Fruit fly (Drosophila melanogaster) whole organism, wandering third instar larva: Measurements from ENCODE around the gene mei-217.

Experiments used
- Abd-B ChIP-seq: fragments of >200 bp; optimal IDR thresholded peaks from 2 replicates; lab custom pipeline; 2017; ENCODE audit warnings: missing biosample characterization, missing genetic modification characterization
- CG32264 ChIP-seq: fragments of 200-800 bp; sonication (Bioruptor generic); optimal IDR thresholded peaks from 2 replicates; lab custom pipeline; 2016; ENCODE audit warnings: missing biosample characterization, missing genetic modification characterization
- CG9705 ChIP-seq: fragments of 200-800 bp; sonication (Bioruptor generic); optimal IDR thresholded peaks from 2 replicates; lab custom pipeline; 2018; ENCODE audit warnings: missing biosample characterization, mild to moderate bottlenecking, missing genetic modification characterization
- CrebA ChIP-seq: fragments of 200-800 bp; sonication (Bioruptor generic); optimal IDR thresholded peaks from 2 replicates; lab custom pipeline; 2016; ENCODE audit warnings: missing biosample characterization, mild to moderate bottlenecking, missing genetic modification characterization, borderline replicate concordance
- Dfd ChIP-seq: fragments of >200 bp; optimal IDR thresholded peaks from 2 replicates; lab custom pipeline; 2017; ENCODE audit warnings: missing biosample characterization, missing genetic modification characterization
- Dif ChIP-seq: fragments of 200-275, 200-300 bp; sonication (Bioruptor generic); optimal IDR thresholded peaks from 2 replicates; lab custom pipeline; 2018; ENCODE audit warnings: missing biosample characterization, missing genetic modification characterization; ENCODE audit not compliant: partially characterized antibody
- GATAd ChIP-seq: sonication (Bioruptor generic); optimal IDR thresholded peaks from 2 replicates; lab custom pipeline; 2016; ENCODE audit warnings: missing biosample characterization, missing genetic modification characterization
- HLH106 ChIP-seq: fragments of 200-800 bp; optimal IDR thresholded peaks from 3 replicates; lab custom pipeline; 2019; ENCODE audit warnings: missing biosample characterization, mild to moderate bottlenecking, missing genetic modification characterization, moderate library complexity
- Hnf4 ChIP-seq: fragments of 200-800 bp; sonication (Bioruptor generic); optimal IDR thresholded peaks from 2 replicates; lab custom pipeline; 2016; ENCODE audit warnings: missing biosample characterization, mild to moderate bottlenecking, missing genetic modification characterization
- Hr78 ChIP-seq: fragments of >200 bp; optimal IDR thresholded peaks from 2 replicates; lab custom pipeline; 2017; ENCODE audit warnings: missing biosample characterization, missing genetic modification characterization
- Hr83 ChIP-seq: fragments of 200-300 bp; sonication (Bioruptor generic); optimal IDR thresholded peaks from 2 replicates; lab custom pipeline; 2016; ENCODE audit warnings: missing biosample characterization, mild to moderate bottlenecking, missing genetic modification characterization, moderate library complexity; ENCODE audit not compliant: poor library complexity, severe bottlenecking
- Jra ChIP-seq: sonication (Bioruptor generic); optimal IDR thresholded peaks from 2 replicates; lab custom pipeline; 2016; ENCODE audit warnings: missing biosample characterization, missing genetic modification characterization
- Mio ChIP-seq: sonication (Bioruptor generic); optimal IDR thresholded peaks from 2 replicates; lab custom pipeline; 2016; ENCODE audit warnings: missing biosample characterization, missing genetic modification characterization
- Myc ChIP-seq: fragments of >200 bp; optimal IDR thresholded peaks from 2 replicates; lab custom pipeline; 2017
- N ChIP-seq: fragments of >200 bp; optimal IDR thresholded peaks from 2 replicates; lab custom pipeline; 2018; ENCODE audit warnings: missing biosample characterization, missing external identifiers, missing genetic modification characterization
- OdsH ChIP-seq: fragments of 200-800 bp; sonication (Bioruptor generic); optimal IDR thresholded peaks from 2 replicates; lab custom pipeline; 2016; ENCODE audit warnings: missing biosample characterization, mild to moderate bottlenecking, missing genetic modification characterization
- Rel ChIP-seq, 2 experiments: fragments of 200-800 bp; sonication (Bioruptor generic) in 1 of 2; optimal IDR thresholded peaks; 2 replicates in 1 of 2; 3 replicates in 1 of 2; lab custom pipeline; 2016 to 2019; ENCODE audit warnings: mild to moderate bottlenecking in 2 of 2, missing biosample characterization in 2 of 2, missing genetic modification characterization in 2 of 2, moderate library complexity in 1 of 2
- Sp1 ChIP-seq: fragments of 200-800 bp; sonication (Bioruptor generic); optimal IDR thresholded peaks from 3 replicates; lab custom pipeline; 2019; ENCODE audit warnings: missing biosample characterization, mild to moderate bottlenecking, missing genetic modification characterization, moderate library complexity
- Vsx2 ChIP-seq: fragments of 200-300, 225-300 bp; sonication (Bioruptor generic); optimal IDR thresholded peaks from 2 replicates; lab custom pipeline; 2018; ENCODE audit warnings: missing biosample characterization, missing genetic modification characterization; ENCODE audit not compliant: partially characterized antibody
- br ChIP-seq: fragments of 200-800 bp; sonication (Bioruptor generic); optimal IDR thresholded peaks from 2 replicates; lab custom pipeline; 2016; ENCODE audit warnings: missing biosample characterization, missing genetic modification characterization
- brk ChIP-seq: fragments of 200-800 bp; sonication (Bioruptor generic); optimal IDR thresholded peaks from 2 replicates; lab custom pipeline; 2016; ENCODE audit warnings: missing biosample characterization, mild to moderate bottlenecking, missing genetic modification characterization
- dl ChIP-seq, 2 experiments: fragments of 175-275, 200-275 bp in 1 of 2; fragments of 200-275 bp in 1 of 2; sonication (Bioruptor generic); optimal IDR thresholded peaks; lab custom pipeline; 2018; ENCODE audit warnings: mild to moderate bottlenecking in 2 of 2, missing biosample characterization in 2 of 2, missing genetic modification characterization in 2 of 2, moderate library complexity in 2 of 2; ENCODE audit not compliant: partially characterized antibody in 2 of 2, insufficient read depth in 1 of 2
- dmrt93B ChIP-seq: fragments of 200-800 bp; sonication (Bioruptor generic); optimal IDR thresholded peaks from 2 replicates; lab custom pipeline; 2018; ENCODE audit warnings: missing biosample characterization, mild to moderate bottlenecking, missing genetic modification characterization
- dsf ChIP-seq: sonication (Bioruptor generic); optimal IDR thresholded peaks from 2 replicates; lab custom pipeline; 2016; ENCODE audit warnings: missing biosample characterization, missing genetic modification characterization, borderline replicate concordance
- ey ChIP-seq: fragments of 200-800 bp; sonication (Bioruptor generic); optimal IDR thresholded peaks from 2 replicates; lab custom pipeline; 2016; ENCODE audit warnings: missing biosample characterization, missing genetic modification characterization
- foxo ChIP-seq, 2 experiments: fragments of 200-800 bp; sonication (Bioruptor generic); optimal IDR thresholded peaks; 2 replicates in 1 of 2; 3 replicates in 1 of 2; lab custom pipeline; 2016 to 2017; ENCODE audit warnings: missing biosample characterization in 2 of 2, missing genetic modification characterization in 2 of 2
- fru ChIP-seq: fragments of 200-800 bp; sonication (Bioruptor generic); optimal IDR thresholded peaks from 3 replicates; lab custom pipeline; 2016; ENCODE audit warnings: missing biosample characterization, mild to moderate bottlenecking, missing genetic modification characterization
- h ChIP-seq: fragments of 200-800 bp; sonication (Bioruptor generic); optimal IDR thresholded peaks from 3 replicates; lab custom pipeline; 2016; ENCODE audit warnings: missing biosample characterization, mild to moderate bottlenecking, missing genetic modification characterization
- lola ChIP-seq: fragments of >200 bp; optimal IDR thresholded peaks from 2 replicates; lab custom pipeline; 2017; ENCODE audit warnings: missing biosample characterization, missing genetic modification characterization
- rgr ChIP-seq: fragments of 200-800 bp; sonication (Bioruptor generic); optimal IDR thresholded peaks from 3 replicates; lab custom pipeline; 2016; ENCODE audit warnings: missing biosample characterization, mild to moderate bottlenecking, missing genetic modification characterization
- sage ChIP-seq: fragments of 200-800 bp; sonication (Bioruptor generic); optimal IDR thresholded peaks from 2 replicates; lab custom pipeline; 2016; ENCODE audit warnings: missing biosample characterization, mild to moderate bottlenecking, missing genetic modification characterization
- sv ChIP-seq: fragments of 200-800 bp; sonication (Bioruptor generic); optimal IDR thresholded peaks from 3 replicates; lab custom pipeline; 2016; ENCODE audit warnings: missing biosample characterization, missing genetic modification characterization
- tai ChIP-seq: sonication (Bioruptor generic); optimal IDR thresholded peaks from 2 replicates; lab custom pipeline; 2016; ENCODE audit warnings: missing biosample characterization, missing genetic modification characterization
- usp ChIP-seq: fragments of >200 bp; optimal IDR thresholded peaks from 2 replicates; lab custom pipeline; 2017; ENCODE audit warnings: missing biosample characterization, missing genetic modification characterization
- woc ChIP-seq: sonication (Bioruptor generic); optimal IDR thresholded peaks from 2 replicates; lab custom pipeline; 2016; ENCODE audit warnings: missing biosample characterization, mild to moderate bottlenecking, missing genetic modification characterization

mei-217 gene

DNA sequence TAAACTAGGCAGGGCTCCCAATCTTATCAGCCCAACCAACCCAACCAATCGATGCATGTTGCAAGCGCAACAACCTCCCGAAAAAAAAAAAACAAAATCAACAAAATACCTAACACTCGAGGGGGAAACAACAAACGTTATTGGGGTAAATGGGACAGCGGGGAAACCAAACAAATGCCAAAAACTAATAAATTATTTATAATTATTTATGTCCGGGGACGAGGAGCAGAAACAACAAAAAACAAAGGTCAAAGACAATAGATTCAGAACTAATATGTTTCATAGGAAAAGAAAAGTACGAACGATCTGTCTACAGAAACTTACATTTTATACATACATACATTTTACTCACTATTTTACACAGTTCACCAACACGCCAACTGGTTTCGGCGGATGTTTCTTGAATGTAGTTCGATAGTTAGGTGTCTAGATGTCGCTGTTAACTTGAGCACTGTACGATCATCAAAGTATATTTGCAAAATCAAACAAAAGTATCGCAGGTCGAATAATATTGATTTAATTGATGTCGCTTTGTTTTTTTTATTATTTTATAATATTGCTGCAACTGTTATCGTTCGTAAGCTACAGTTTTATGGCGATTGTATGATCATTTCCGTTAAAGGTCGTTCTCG is 32.9 kb upstream of the mei-217 start:
- TF ChIP-seq foxo (GFP tag; optimal IDR thresholded peaks at IDR 0.05; lab: Kevin White, UChicago) (peak in 1 of 2 experiments; percentile 42), Hr83 (GFP tag; lab: Kevin White, UChicago) (peak; percentile 2), brk (GFP tag; lab: Kevin White, UChicago) (peak; percentile 35), sage (no peak), Myc (lab: Kevin White, UChicago) (peak; percentile 75), HLH106 (tag; lab: Kevin White, UChicago) (peak; percentile 22), Vsx2 (GFP tag; lab: Kevin White, UChicago) (no peak), tai (GFP tag; lab: Kevin White, UChicago) (peak; percentile 60), fru (peak; percentile 20), Dfd (GFP tag; lab: Kevin White, UChicago) (no peak), Hnf4 (GFP tag; lab: Kevin White, UChicago) (peak; percentile 7), h (GFP tag; lab: Kevin White, UChicago) (peak; percentile 34), dmrt93B (peak; percentile 1), rgr (GFP tag; lab: Kevin White, UChicago) (peak; percentile 50)

DNA sequence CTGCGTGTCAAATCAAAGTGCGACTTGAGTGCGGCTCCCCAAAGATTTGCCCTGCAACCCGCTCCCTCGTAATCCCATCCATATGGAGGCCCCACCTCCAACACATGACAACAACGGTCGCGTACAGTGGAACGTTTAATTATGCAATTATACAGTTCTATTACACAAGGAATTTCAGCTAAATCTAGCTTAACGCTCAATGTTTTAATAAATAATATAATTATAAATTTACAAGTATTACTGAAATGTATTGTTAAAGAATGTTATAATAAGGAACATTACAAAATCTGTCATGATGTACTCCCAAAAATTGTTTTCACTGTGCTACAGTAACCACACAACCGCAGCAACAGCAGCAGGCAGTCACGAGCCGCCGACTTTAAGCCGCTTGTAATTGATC is 31.3 kb upstream of the mei-217 start:
- TF ChIP-seq HLH106 (tag; lab: Kevin White, UChicago), result peak; percentile 8
- no peak for TF ChIP-seq brk (GFP tag; lab: Kevin White, UChicago)
- TF ChIP-seq, all 38 proteins: peak for 1

DNA sequence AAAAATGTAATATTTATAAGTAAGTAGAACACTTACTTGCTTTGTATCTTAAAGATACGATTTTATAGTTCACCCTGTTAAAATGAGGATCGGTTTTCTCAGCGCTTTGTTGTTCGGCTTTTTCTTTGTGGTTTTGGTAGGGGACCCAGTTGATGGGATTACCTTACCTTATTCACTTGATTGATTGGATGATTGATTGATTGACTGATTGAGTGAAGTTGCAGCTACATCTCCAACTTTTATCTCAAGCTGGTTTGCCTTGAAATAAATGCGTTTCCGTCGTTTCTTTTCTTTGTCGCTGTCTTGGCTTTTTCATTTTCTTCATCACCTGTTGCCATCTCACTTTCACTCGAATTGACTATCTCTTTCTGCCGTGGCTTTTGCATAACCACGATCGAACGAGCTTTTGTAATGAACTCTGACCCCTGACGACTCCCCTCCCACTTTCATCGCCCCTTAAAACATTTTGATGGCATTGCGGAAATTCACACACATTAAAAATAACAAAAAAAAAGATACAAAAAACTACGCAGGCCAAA is 30.1 kb upstream of the mei-217 start:
- TF ChIP-seq lola (no peak), Myc (lab: Kevin White, UChicago) (no peak), br (no peak), woc (GFP tag; lab: Kevin White, UChicago) (no peak), GATAd (no peak), OdsH (GFP tag; lab: Kevin White, UChicago) (no peak), rgr (GFP tag; lab: Kevin White, UChicago) (no peak), sv (no peak), Hr78 (no peak), h (GFP tag; lab: Kevin White, UChicago) (no peak), tai (GFP tag; lab: Kevin White, UChicago) (no peak), Rel (GFP tag; optimal IDR thresholded peaks at IDR 0.05; lab: Kevin White, UChicago) (no peak), Rel (tag; optimal IDR thresholded peaks at IDR 0.05; lab: Kevin White, UChicago) (no peak), brk (GFP tag; lab: Kevin White, UChicago) (no peak), dsf (no peak)

DNA sequence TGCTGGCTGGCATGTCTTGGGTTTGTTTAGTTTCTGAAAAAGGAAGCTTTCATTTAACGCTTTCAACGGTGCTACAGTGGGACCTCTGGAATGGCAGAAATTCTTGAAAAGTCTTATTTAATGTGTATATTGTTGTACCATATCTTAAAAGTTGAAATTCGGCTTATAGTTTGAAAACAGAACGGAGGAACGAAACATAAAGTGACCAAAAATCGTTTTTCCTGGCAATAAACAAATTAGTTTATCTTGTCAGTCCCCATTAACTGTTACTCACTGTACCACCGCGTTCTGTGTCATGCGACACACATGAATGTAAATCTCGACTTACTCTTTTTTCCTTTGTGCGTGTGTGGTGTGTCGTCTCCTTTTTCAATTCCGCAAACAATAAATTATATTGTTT is 29.3 kb upstream of the mei-217 start:
- TF ChIP-seq Vsx2 (GFP tag; lab: Kevin White, UChicago), result no peak
- no peak for TF ChIP-seq sage
- TF ChIP-seq fru, result peak; percentile 40
- TF ChIP-seq rgr (GFP tag; lab: Kevin White, UChicago), result peak; percentile 36
- TF ChIP-seq Dfd (GFP tag; lab: Kevin White, UChicago), result no peak
- peak; percentile 54 for TF ChIP-seq HLH106 (tag; lab: Kevin White, UChicago)
- peak; percentile 55 for TF ChIP-seq ey
- peak; percentile 52 for TF ChIP-seq woc (GFP tag; lab: Kevin White, UChicago)
- peak; percentile 47 for TF ChIP-seq h (GFP tag; lab: Kevin White, UChicago)
- TF ChIP-seq dmrt93B, result peak; percentile 18
- TF ChIP-seq foxo (GFP tag; optimal IDR thresholded peaks at IDR 0.05; lab: Kevin White, UChicago), result peak in 1 of 2 experiments; percentile 62
- peak; percentile 50 for TF ChIP-seq Hnf4 (GFP tag; lab: Kevin White, UChicago)
- peak; percentile 46 for TF ChIP-seq br
- TF ChIP-seq OdsH (GFP tag; lab: Kevin White, UChicago), result peak; percentile 6

DNA sequence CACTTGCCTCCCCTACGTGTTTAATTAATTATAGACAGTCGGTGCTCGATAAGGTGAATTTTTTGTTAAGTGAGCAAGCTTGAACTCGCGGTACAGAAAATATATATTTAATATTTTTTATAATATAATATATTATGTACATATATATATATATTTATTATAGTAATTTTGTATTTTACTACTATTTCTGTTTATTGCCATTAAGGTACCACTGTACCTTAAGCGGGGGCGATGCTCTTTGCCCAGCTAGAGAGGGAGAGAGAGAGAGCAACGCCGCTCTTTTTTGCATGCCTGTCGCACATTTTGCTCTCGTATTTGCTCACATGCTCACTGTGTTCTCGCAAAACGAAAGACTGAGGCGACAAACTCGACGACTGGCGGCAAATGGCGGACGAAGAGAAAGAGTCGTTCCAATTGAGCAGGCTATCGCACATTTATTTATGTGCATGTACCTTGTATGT is 27.7 kb upstream of the mei-217 start:
- TF ChIP-seq Mio (GFP tag; lab: Kevin White, UChicago), result no peak
- TF ChIP-seq OdsH (GFP tag; lab: Kevin White, UChicago), result peak; percentile 3
- no peak for TF ChIP-seq Jra
- TF ChIP-seq CrebA (GFP tag; lab: Kevin White, UChicago), result peak; percentile 13
- peak; percentile 31 for TF ChIP-seq CG9705
- peak; percentile 21 for TF ChIP-seq dmrt93B
- TF ChIP-seq Hr78, result no peak
- TF ChIP-seq CG32264 (GFP tag; lab: Kevin White, UChicago), result no peak
- peak; percentile 76 for TF ChIP-seq HLH106 (tag; lab: Kevin White, UChicago)
- TF ChIP-seq ey, result no peak
- no peak for TF ChIP-seq brk (GFP tag; lab: Kevin White, UChicago)
- no peak for TF ChIP-seq N (GFP tag; lab: Kevin White, UChicago)
- TF ChIP-seq rgr (GFP tag; lab: Kevin White, UChicago), result peak; percentile 33
- TF ChIP-seq fru, result peak; percentile 31
- no peak for TF ChIP-seq usp (GFP tag; lab: Kevin White, UChicago)
- TF ChIP-seq dl (GFP tag; optimal IDR thresholded peaks at IDR 0.05; lab: Kevin White, UChicago; ENCODE audit: insufficient read depth in 1 of 2, partially characterized antibody in 2 of 2), result peak; percentile 75 to 87
- TF ChIP-seq Myc (lab: Kevin White, UChicago), result no peak
- no peak for TF ChIP-seq GATAd
- TF ChIP-seq Dif (GFP tag; lab: Kevin White, UChicago), result peak; percentile 88
- no peak for TF ChIP-seq Hr83 (GFP tag; lab: Kevin White, UChicago)
- no peak for TF ChIP-seq Abd-B
- TF ChIP-seq Sp1 (GFP tag; lab: Kevin White, UChicago), result peak; percentile 72
- TF ChIP-seq foxo (GFP tag; optimal IDR thresholded peaks at IDR 0.05; lab: Kevin White, UChicago), result peak in 1 of 2 experiments; percentile 57
- no peak for TF ChIP-seq sage
- TF ChIP-seq sv, result no peak
